Worm (Caenorhabditis elegans) whole organism, L3 larva: ENCODE results near the gene srxa-9.

ENCODE experiments used
- R02D3.7 ChIP-seq: fragments of 150-350 bp; optimal IDR thresholded peaks from 2 replicates; lab custom pipeline; 2014; ENCODE audit warnings: missing biosample characterization, missing genetic modification characterization
- ZK546.5 ChIP-seq: sonication (generic microtip); optimal IDR thresholded peaks from 2 replicates; lab custom pipeline; 2017; ENCODE audit warnings: missing biosample characterization, missing genetic modification characterization
- aly-2 ChIP-seq: fragments of 150-350 bp; optimal IDR thresholded peaks from 2 replicates; lab custom pipeline; 2014; ENCODE audit warnings: missing biosample characterization, missing genetic modification characterization
- ama-1 ChIP-seq: fragments of 150-350 bp; optimal IDR thresholded peaks from 2 replicates; lab custom pipeline; 2018
- ceh-16 ChIP-seq: sonication (generic microtip); optimal IDR thresholded peaks from 2 replicates; lab custom pipeline; 2017; ENCODE audit warnings: missing biosample characterization, missing genetic modification characterization
- ceh-28 ChIP-seq: fragments of 150-350 bp; optimal IDR thresholded peaks from 2 replicates; lab custom pipeline; 2014; ENCODE audit warnings: missing biosample characterization, missing genetic modification reagents, missing genetic modification characterization
- ceh-82 ChIP-seq: fragments of 150-350 bp; optimal IDR thresholded peaks from 2 replicates; lab custom pipeline; 2014; ENCODE audit warnings: missing biosample characterization, missing genetic modification characterization
- ceh-9 ChIP-seq: sonication (generic microtip); optimal IDR thresholded peaks from 2 replicates; lab custom pipeline; 2018; ENCODE audit warnings: missing biosample characterization, missing genetic modification characterization
- daf-12 ChIP-seq: fragments of 150-350 bp; optimal IDR thresholded peaks from 2 replicates; lab custom pipeline; 2014; ENCODE audit warnings: missing biosample characterization, missing genetic modification reagents, missing genetic modification characterization
- egl-27 ChIP-seq: sonication (generic microtip); optimal IDR thresholded peaks from 4 replicates; lab custom pipeline; 2017; ENCODE audit warnings: missing biosample characterization, missing genetic modification reagents, missing genetic modification characterization
- egl-5 ChIP-seq: fragments of 150-350 bp; optimal IDR thresholded peaks from 2 replicates; lab custom pipeline; 2017; ENCODE audit warnings: missing biosample characterization, missing genetic modification reagents, missing genetic modification characterization, inconsistent platforms
- elt-1 ChIP-seq: fragments of 150-350 bp; optimal IDR thresholded peaks from 2 replicates; lab custom pipeline; 2014; ENCODE audit warnings: missing biosample characterization, missing genetic modification characterization
- elt-2 ChIP-seq: sonication (generic microtip); optimal IDR thresholded peaks from 2 replicates; lab custom pipeline; 2016; ENCODE audit warnings: missing genetic modification reagents, mild to moderate bottlenecking, missing genetic modification characterization, missing compliant biosample characterization
- elt-3 ChIP-seq, 3 experiments: fragments of 150-350 bp in 1 of 3; sonication (generic microtip) in 2 of 3; optimal IDR thresholded peaks; 2 replicates in 2 of 3; 4 replicates in 1 of 3; lab custom pipeline; 2014 to 2017; ENCODE audit warnings: missing biosample characterization in 3 of 3, missing genetic modification characterization in 3 of 3
- eor-1 ChIP-seq, 2 experiments: fragments of 150-350 bp; optimal IDR thresholded peaks; 2 replicates each; lab custom pipeline; 2014 to 2018; ENCODE audit warnings: missing biosample characterization in 2 of 2, missing genetic modification characterization in 2 of 2
- fkh-10 ChIP-seq: sonication (generic microtip); optimal IDR thresholded peaks from 2 replicates; lab custom pipeline; 2017; ENCODE audit warnings: missing biosample characterization, missing genetic modification reagents, missing genetic modification characterization
- fkh-2 ChIP-seq: fragments of 150-350 bp; optimal IDR thresholded peaks from 2 replicates; lab custom pipeline; 2014; ENCODE audit warnings: missing biosample characterization, missing genetic modification reagents, missing genetic modification characterization
- fos-1 ChIP-seq: fragments of 150-350 bp; optimal IDR thresholded peaks from 2 replicates; lab custom pipeline; 2014; ENCODE audit warnings: missing biosample characterization, missing genetic modification characterization
- hmg-11 ChIP-seq: sonication (generic microtip); optimal IDR thresholded peaks from 2 replicates; lab custom pipeline; 2016; ENCODE audit warnings: missing genetic modification characterization, missing compliant biosample characterization
- jun-1 ChIP-seq: fragments of 150-350 bp; optimal IDR thresholded peaks from 2 replicates; lab custom pipeline; 2014; ENCODE audit warnings: missing biosample characterization, missing genetic modification reagents, missing genetic modification characterization
- lin-15B ChIP-seq: fragments of 150-350 bp; optimal IDR thresholded peaks from 2 replicates; lab custom pipeline; 2014; ENCODE audit warnings: missing biosample characterization, missing genetic modification characterization
- lin-39 ChIP-seq: fragments of 150-350 bp; optimal IDR thresholded peaks from 2 replicates; lab custom pipeline; 2018; ENCODE audit warnings: missing biosample characterization, missing genetic modification reagents, missing genetic modification characterization
- lsy-12 ChIP-seq: sonication (generic microtip); optimal IDR thresholded peaks from 2 replicates; lab custom pipeline; 2016; ENCODE audit warnings: mild to moderate bottlenecking, missing genetic modification characterization, missing compliant biosample characterization
- mdl-1 ChIP-seq: fragments of 150-350 bp; optimal IDR thresholded peaks from 2 replicates; lab custom pipeline; 2014; ENCODE audit warnings: missing biosample characterization, missing genetic modification characterization
- mml-1 ChIP-seq: fragments of 150-350 bp; sonication (generic microtip); optimal IDR thresholded peaks from 3 replicates; lab custom pipeline; 2014; ENCODE audit warnings: missing biosample characterization, missing genetic modification characterization
- nfya-1 ChIP-seq: sonication (generic microtip); optimal IDR thresholded peaks from 2 replicates; lab custom pipeline; 2017; ENCODE audit warnings: missing genetic modification characterization, mild to moderate bottlenecking, missing compliant biosample characterization, antibody characterized with exemption, moderate library complexity; ENCODE audit not compliant: insufficient read depth
- nhr-11 ChIP-seq: fragments of 150-350 bp; optimal IDR thresholded peaks from 2 replicates; lab custom pipeline; 2014; ENCODE audit warnings: missing biosample characterization, missing genetic modification characterization
- nhr-12 ChIP-seq: fragments of 150-350 bp; optimal IDR thresholded peaks from 2 replicates; lab custom pipeline; 2014; ENCODE audit warnings: missing biosample characterization, missing genetic modification characterization
- nhr-23 ChIP-seq: fragments of 150-350 bp; optimal IDR thresholded peaks from 2 replicates; lab custom pipeline; 2014; ENCODE audit warnings: missing biosample characterization, missing genetic modification reagents, missing genetic modification characterization
- nhr-237 ChIP-seq: fragments of 150-350 bp; optimal IDR thresholded peaks from 2 replicates; lab custom pipeline; 2014; ENCODE audit warnings: missing biosample characterization, missing genetic modification characterization
- nhr-25 ChIP-seq: sonication (generic microtip); optimal IDR thresholded peaks from 2 replicates; lab custom pipeline; 2017; ENCODE audit warnings: missing biosample characterization, missing genetic modification characterization
- nhr-28 ChIP-seq: fragments of 150-350 bp; optimal IDR thresholded peaks from 2 replicates; lab custom pipeline; 2014; ENCODE audit warnings: missing biosample characterization, missing genetic modification characterization
- nhr-43 ChIP-seq: sonication (generic microtip); optimal IDR thresholded peaks from 2 replicates; lab custom pipeline; 2016; ENCODE audit warnings: mild to moderate bottlenecking, missing genetic modification characterization, missing compliant biosample characterization; ENCODE audit not compliant: poor library complexity, severe bottlenecking
- nhr-67 ChIP-seq: fragments of 150-350 bp; optimal IDR thresholded peaks from 2 replicates; lab custom pipeline; 2014; ENCODE audit warnings: missing biosample characterization, missing genetic modification characterization
- nhr-76 ChIP-seq: fragments of 150-350 bp; sonication (generic microtip); optimal IDR thresholded peaks from 5 replicates; lab custom pipeline; 2014; ENCODE audit warnings: missing biosample characterization, missing genetic modification characterization
- nhr-77 ChIP-seq: fragments of 150-350 bp; optimal IDR thresholded peaks from 2 replicates; lab custom pipeline; 2014; ENCODE audit warnings: missing biosample characterization, missing genetic modification characterization
- pha-4 ChIP-seq: fragments of 150-350 bp; optimal IDR thresholded peaks from 2 replicates; lab custom pipeline; 2014; ENCODE audit warnings: missing biosample characterization, missing genetic modification reagents, missing genetic modification characterization
- pqm-1 ChIP-seq: fragments of 150-350 bp; optimal IDR thresholded peaks from 2 replicates; lab custom pipeline; 2017; ENCODE audit warnings: missing biosample characterization, missing genetic modification characterization, inconsistent platforms
- sea-2 ChIP-seq: fragments of 150-350 bp; sonication (generic microtip); optimal IDR thresholded peaks from 4 replicates; lab custom pipeline; 2014; ENCODE audit warnings: missing biosample characterization, missing genetic modification reagents, missing genetic modification characterization
- skn-1 ChIP-seq: fragments of 150-350 bp; optimal IDR thresholded peaks from 2 replicates; lab custom pipeline; 2014; ENCODE audit warnings: missing biosample characterization, missing genetic modification characterization
- snpc-4 ChIP-seq: fragments of 150-350 bp; optimal IDR thresholded peaks from 2 replicates; lab custom pipeline; 2014; ENCODE audit warnings: missing biosample characterization, missing genetic modification characterization
- tbx-2 ChIP-seq: sonication (generic microtip); optimal IDR thresholded peaks from 2 replicates; lab custom pipeline; 2016; ENCODE audit warnings: mild to moderate bottlenecking, missing genetic modification characterization, missing compliant biosample characterization
- unc-39 ChIP-seq: sonication (generic microtip); optimal IDR thresholded peaks from 4 replicates; lab custom pipeline; 2017; ENCODE audit warnings: missing biosample characterization, missing genetic modification characterization
- unc-62 ChIP-seq: fragments of 150-350 bp; sonication (generic microtip); optimal IDR thresholded peaks from 4 replicates; lab custom pipeline; 2014; ENCODE audit warnings: missing biosample characterization, missing genetic modification reagents, missing genetic modification characterization
- zag-1 ChIP-seq: fragments of 150-350 bp; optimal IDR thresholded peaks from 2 replicates; lab custom pipeline; 2014; ENCODE audit warnings: missing biosample characterization, missing genetic modification characterization
- ztf-11 ChIP-seq: fragments of 150-350 bp; optimal IDR thresholded peaks from 2 replicates; lab custom pipeline; 2014; ENCODE audit warnings: missing biosample characterization, missing genetic modification characterization
- ztf-4 ChIP-seq: fragments of 150-350 bp; optimal IDR thresholded peaks from 2 replicates; lab custom pipeline; 2014; ENCODE audit warnings: missing biosample characterization, missing genetic modification characterization

srxa-9 gene

ce11 chrX:15704579-15705110, 42.2 kb upstream of the srxa-9 start (continued):
- TF ChIP-seq skn-1 (no peak), mdl-1 (tag; lab: Kevin White, UChicago) (peak; percentile 8), elt-3 (tag; optimal IDR thresholded peaks at IDR 0.05; lab: Kevin White, UChicago) (peak in 1 of 3 experiments; percentile 30), tbx-2 (tag; lab: Kevin White, UChicago) (no peak), R02D3.7 (tag; lab: Kevin White, UChicago) (no peak)

ce11 chrX:15706108-15706676, 40.6 kb upstream of the srxa-9 start:
- TF ChIP-seq jun-1 (tag; lab: Kevin White, UChicago) (no peak), nhr-43 (tag; lab: Kevin White, UChicago) (peak; percentile 78), nhr-23 (tag; lab: Kevin White, UChicago) (peak; percentile 62), nhr-25 (tag; lab: Kevin White, UChicago) (peak; percentile 49)

- TF ChIP-seq nhr-43 (tag; lab: Kevin White, UChicago) (peak; percentile 55), nhr-23 (tag; lab: Kevin White, UChicago) (peak; percentile 77), elt-2 (tag; lab: Kevin White, UChicago) (peak; percentile 61), lin-39 (tag; lab: Kevin White, UChicago) (peak; percentile 97), jun-1 (tag; lab: Kevin White, UChicago) (peak; percentile 90), nhr-11 (tag; lab: Kevin White, UChicago) (peak; percentile 83), ceh-16 (tag; lab: Kevin White, UChicago) (no peak), elt-3 (tag; optimal IDR thresholded peaks at IDR 0.05; lab: Kevin White, UChicago) (no peak), R02D3.7 (tag; lab: Kevin White, UChicago) (peak; percentile 47), mdl-1 (tag; lab: Kevin White, UChicago) (peak; percentile 88), nhr-12 (no peak), egl-5 (tag; lab: Kevin White, UChicago) (peak; percentile 65), lsy-12 (tag; lab: Kevin White, UChicago) (peak; percentile 48), nhr-237 (tag; lab: Kevin White, UChicago) (no peak), sea-2 (GFP tag; lab: Kevin White, UChicago) (no peak), ZK546.5 (no peak), pqm-1 (peak; percentile 59), ceh-9 (tag; lab: Kevin White, UChicago) (no peak), ceh-28 (tag; lab: Kevin White, UChicago) (peak; percentile 77), pha-4 (tag; lab: Kevin White, UChicago) (peak; percentile 88), fos-1 (tag; lab: Kevin White, UChicago) (peak; percentile 16), fkh-2 (tag; lab: Kevin White, UChicago) (no peak), zag-1 (tag; lab: Kevin White, UChicago) (no peak), ama-1 (lab: Kevin White, UChicago) (peak; percentile 61), daf-12 (tag; lab: Kevin White, UChicago) (no peak), hmg-11 (tag; lab: Kevin White, UChicago) (peak; percentile 79), unc-39 (tag; lab: Kevin White, UChicago) (no peak), eor-1 (tag; optimal IDR thresholded peaks at IDR 0.05; lab: Kevin White, UChicago) (no peak), nhr-25 (tag; lab: Kevin White, UChicago) (no peak), ceh-82 (tag; lab: Kevin White, UChicago) (no peak), nhr-77 (tag; lab: Kevin White, UChicago) (no peak), nfya-1 (tag; lab: Kevin White, UChicago) (peak; percentile 86), nhr-67 (tag; lab: Kevin White, UChicago) (no peak), nhr-76 (tag; lab: Kevin White, UChicago) (no peak), mml-1 (no peak), lin-15B (tag; lab: Kevin White, UChicago) (peak; percentile 49), ztf-11 (tag; lab: Kevin White, UChicago) (no peak), aly-2 (tag; lab: Kevin White, UChicago) (no peak), ztf-4 (tag; lab: Kevin White, UChicago) (no peak), egl-27 (tag; lab: Kevin White, UChicago) (peak; percentile 93), nhr-28 (tag; lab: Kevin White, UChicago) (no peak), snpc-4 (peak; percentile 84), fkh-10 (peak; percentile 83), skn-1 (peak; percentile 58), unc-62 (GFP tag; lab: Kevin White, UChicago) (peak; percentile 61), tbx-2 (tag; lab: Kevin White, UChicago) (peak; percentile 44), elt-1 (tag; lab: Kevin White, UChicago) (peak; percentile 51)
Measured at ce11 chrX:15707366-15707892, 39.4 kb upstream of the srxa-9 start.
